Worm (Caenorhabditis elegans) whole organism, late embryonic: ENCODE results near the gene phat-6.

ENCODE experiments used
- C08G9.2 ChIP-seq: sonication (generic microtip); optimal IDR thresholded peaks from 2 replicates; lab custom pipeline; 2016; ENCODE audit warnings: mild to moderate bottlenecking, missing genetic modification characterization, moderate library complexity, missing compliant biosample characterization
- C38D4.7 ChIP-seq: fragments of 200-800 bp; sonication (Bioruptor generic); optimal IDR thresholded peaks from 2 replicates; lab custom pipeline; 2018; ENCODE audit warnings: mild to moderate bottlenecking, missing genetic modification characterization, moderate library complexity, missing compliant biosample characterization
- T23F11.4 ChIP-seq: fragments of 200-800 bp; sonication (Bioruptor generic); optimal IDR thresholded peaks from 2 replicates; lab custom pipeline; 2018; ENCODE audit warnings: mild to moderate bottlenecking, missing genetic modification characterization, missing compliant biosample characterization
- ceh-14 ChIP-seq: sonication (generic microtip); optimal IDR thresholded peaks from 2 replicates; lab custom pipeline; 2016; ENCODE audit warnings: missing genotype, missing genetic modification characterization, missing compliant biosample characterization
- ceh-19 ChIP-seq: fragments of 200-800 bp; sonication (Bioruptor generic); optimal IDR thresholded peaks from 2 replicates; lab custom pipeline; 2018; ENCODE audit warnings: mild to moderate bottlenecking, missing genetic modification characterization, missing compliant biosample characterization
- ceh-22 ChIP-seq: sonication (generic microtip); optimal IDR thresholded peaks from 2 replicates; lab custom pipeline; 2017; ENCODE audit warnings: missing biosample characterization, missing genetic modification characterization
- ceh-31 ChIP-seq: sonication (generic microtip); optimal IDR thresholded peaks from 2 replicates; lab custom pipeline; 2016; ENCODE audit warnings: missing genetic modification characterization, missing compliant biosample characterization
- ceh-34 ChIP-seq: sonication (generic microtip); optimal IDR thresholded peaks from 2 replicates; lab custom pipeline; 2016; ENCODE audit warnings: mild to moderate bottlenecking, missing genetic modification characterization, missing compliant biosample characterization
- ceh-45 ChIP-seq: fragments of 200-800 bp; sonication (Bioruptor generic); IDR thresholded peaks from 2 replicates; pipeline ENCODE4 v1.3.6; 2022; ENCODE audit warnings: missing genetic modification reagents, missing genetic modification characterization, missing compliant biosample characterization
- ceh-48 ChIP-seq: sonication (generic microtip); optimal IDR thresholded peaks from 2 replicates; lab custom pipeline; 2016; ENCODE audit warnings: missing genetic modification characterization, inconsistent platforms, missing compliant biosample characterization
- ceh-9 ChIP-seq: sonication (generic microtip); optimal IDR thresholded peaks from 2 replicates; lab custom pipeline; 2016; ENCODE audit warnings: mild to moderate bottlenecking, missing genetic modification characterization, inconsistent platforms, missing compliant biosample characterization
- che-1 ChIP-seq: sonication (generic microtip); optimal IDR thresholded peaks from 2 replicates; lab custom pipeline; 2016; ENCODE audit warnings: mild to moderate bottlenecking, missing genetic modification characterization, missing compliant biosample characterization
- dve-1 ChIP-seq: sonication (generic microtip); optimal IDR thresholded peaks from 2 replicates; lab custom pipeline; 2017; ENCODE audit warnings: antibody characterized with exemption, mild to moderate bottlenecking, missing genetic modification characterization, missing compliant biosample characterization
- elt-4 ChIP-seq: sonication (generic microtip); optimal IDR thresholded peaks from 2 replicates; lab custom pipeline; 2016; ENCODE audit warnings: missing genetic modification characterization, missing compliant biosample characterization
- fkh-10 ChIP-seq: fragments of 150-350 bp; optimal IDR thresholded peaks from 2 replicates; lab custom pipeline; 2014; ENCODE audit warnings: missing biosample characterization, missing genetic modification reagents, missing genetic modification characterization
- gmeb-2 ChIP-seq: sonication (generic microtip); optimal IDR thresholded peaks from 2 replicates; lab custom pipeline; 2016; ENCODE audit warnings: missing genetic modification characterization, inconsistent platforms, missing compliant biosample characterization
- hlh-30 ChIP-seq: sonication (generic microtip); optimal IDR thresholded peaks from 2 replicates; lab custom pipeline; 2017; ENCODE audit warnings: antibody characterized with exemption, missing genetic modification characterization, missing compliant biosample characterization; ENCODE audit not compliant: insufficient read depth
- hlh-6 ChIP-seq: sonication (generic microtip); optimal IDR thresholded peaks from 2 replicates; lab custom pipeline; 2016; ENCODE audit warnings: missing genotype, missing genetic modification characterization, missing compliant biosample characterization
- lim-6 ChIP-seq: sonication (generic microtip); optimal IDR thresholded peaks from 2 replicates; lab custom pipeline; 2016; ENCODE audit warnings: missing genetic modification characterization, missing compliant biosample characterization
- lin-11 ChIP-seq: fragments of 200-800 bp; sonication (Bioruptor generic); optimal IDR thresholded peaks from 2 replicates; lab custom pipeline; 2018; ENCODE audit warnings: mild to moderate bottlenecking, missing genetic modification characterization, missing compliant biosample characterization
- mec-3 ChIP-seq: sonication (generic microtip); optimal IDR thresholded peaks from 2 replicates; lab custom pipeline; 2016; ENCODE audit warnings: borderline replicate concordance, missing genetic modification characterization, missing compliant biosample characterization
- nfya-1 ChIP-seq: sonication (generic microtip); optimal IDR thresholded peaks from 2 replicates; lab custom pipeline; 2017; ENCODE audit warnings: missing genetic modification characterization, mild to moderate bottlenecking, missing compliant biosample characterization, antibody characterized with exemption, moderate library complexity
- nhr-11 ChIP-seq: fragments of 150-350 bp; optimal IDR thresholded peaks from 2 replicates; lab custom pipeline; 2014; ENCODE audit warnings: missing biosample characterization, missing genetic modification characterization
- npax-4 ChIP-seq: sonication (generic microtip); optimal IDR thresholded peaks from 2 replicates; lab custom pipeline; 2016; ENCODE audit warnings: missing genetic modification characterization, missing compliant biosample characterization
- odd-2 ChIP-seq: sonication (generic microtip); optimal IDR thresholded peaks from 2 replicates; lab custom pipeline; 2017; ENCODE audit warnings: antibody characterized with exemption, mild to moderate bottlenecking, missing genetic modification characterization, missing compliant biosample characterization
- pag-3 ChIP-seq: sonication (generic microtip); optimal IDR thresholded peaks from 2 replicates; lab custom pipeline; 2016; ENCODE audit warnings: missing compliant biosample characterization, missing genetic modification characterization, borderline replicate concordance
- pax-1 ChIP-seq: fragments of 150-350 bp; optimal IDR thresholded peaks from 2 replicates; lab custom pipeline; 2014; ENCODE audit warnings: missing biosample characterization, missing genetic modification characterization
- pha-4 ChIP-seq: fragments of 150-350 bp; optimal IDR thresholded peaks from 2 replicates; lab custom pipeline; 2018; ENCODE audit warnings: missing biosample characterization, missing genetic modification reagents, missing genetic modification characterization
- pqm-1 ChIP-seq: sonication (generic microtip); optimal IDR thresholded peaks from 2 replicates; lab custom pipeline; 2016; ENCODE audit warnings: missing genetic modification characterization, missing compliant biosample characterization
- pros-1 ChIP-seq: fragments of 150-350 bp; optimal IDR thresholded peaks from 2 replicates; lab custom pipeline; 2014; ENCODE audit warnings: missing biosample characterization, missing genetic modification reagents, missing genetic modification characterization
- rnt-1 ChIP-seq: sonication (generic microtip); optimal IDR thresholded peaks from 2 replicates; lab custom pipeline; 2016; ENCODE audit warnings: missing genetic modification characterization, missing compliant biosample characterization
- unc-42 ChIP-seq: sonication (generic microtip); optimal IDR thresholded peaks from 2 replicates; lab custom pipeline; 2016; ENCODE audit warnings: missing genotype, missing genetic modification characterization, missing compliant biosample characterization
- unc-55 ChIP-seq: sonication (generic microtip); optimal IDR thresholded peaks from 2 replicates; lab custom pipeline; 2017; ENCODE audit warnings: missing biosample characterization, missing genetic modification reagents, missing genetic modification characterization

Gene phat-6

DNA sequence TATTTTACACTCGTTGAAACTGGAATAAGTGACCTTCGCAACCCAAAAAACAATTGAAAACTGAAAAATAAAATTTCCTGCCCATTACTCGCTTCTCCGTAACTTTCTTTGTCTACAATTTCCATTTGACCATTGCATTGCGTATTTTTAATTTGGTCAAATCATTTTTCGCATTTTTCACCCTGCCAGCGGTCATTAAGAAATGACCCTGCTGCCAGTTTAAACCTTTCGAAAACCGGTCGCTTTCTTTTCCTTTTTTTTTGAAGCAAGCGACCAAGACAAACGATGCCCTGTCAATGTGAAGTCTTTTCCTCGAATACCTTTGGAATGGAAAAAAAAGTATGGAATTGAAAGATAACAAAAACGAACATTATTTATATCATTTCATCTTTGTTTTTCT, 33.3 kb downstream of the phat-6 start:
- no peak for TF ChIP-seq ceh-22
- TF ChIP-seq lim-6 (tag; lab: Kevin White, UChicago) = no peak
- TF ChIP-seq npax-4 (tag; lab: Kevin White, UChicago) = no peak
- no peak for TF ChIP-seq rnt-1 (tag; lab: Kevin White, UChicago)
- no peak for TF ChIP-seq ceh-48 (tag; lab: Kevin White, UChicago)
- no peak for TF ChIP-seq ceh-45
- no peak for TF ChIP-seq che-1 (tag; lab: Kevin White, UChicago)
- TF ChIP-seq unc-55 (GFP tag; lab: Kevin White, UChicago) = no peak

DNA sequence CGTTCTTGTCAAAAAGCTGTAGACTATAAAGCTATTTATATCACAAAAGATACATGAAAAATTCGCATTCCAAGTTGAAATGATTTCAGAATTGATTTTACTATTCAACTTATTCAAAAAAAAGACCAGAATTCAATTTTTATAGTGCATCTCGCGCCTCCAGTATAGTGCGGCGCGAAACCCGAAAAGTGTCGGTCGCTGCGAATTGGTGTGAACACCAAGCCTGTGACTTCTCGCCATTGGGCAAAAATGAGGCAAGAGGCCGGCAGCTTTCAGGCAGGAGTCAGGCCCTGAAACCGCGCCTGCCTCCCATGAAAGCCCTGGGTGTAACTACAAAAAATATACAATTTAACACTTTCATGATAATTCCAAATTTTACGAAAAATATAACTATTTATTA, 34.8 kb downstream of the phat-6 start:
- TF ChIP-seq unc-55 (GFP tag; lab: Kevin White, UChicago) = no peak
- TF ChIP-seq hlh-6 (tag; lab: Kevin White, UChicago) = no peak
- TF ChIP-seq elt-4 (tag; lab: Kevin White, UChicago) = no peak
- TF ChIP-seq pag-3 = no peak
- TF ChIP-seq ceh-19 = no peak
- no peak for TF ChIP-seq pha-4
- no peak for TF ChIP-seq mec-3 (tag; lab: Kevin White, UChicago)
- no peak for TF ChIP-seq T23F11.4 (GFP tag; lab: Kevin White, UChicago)

DNA sequence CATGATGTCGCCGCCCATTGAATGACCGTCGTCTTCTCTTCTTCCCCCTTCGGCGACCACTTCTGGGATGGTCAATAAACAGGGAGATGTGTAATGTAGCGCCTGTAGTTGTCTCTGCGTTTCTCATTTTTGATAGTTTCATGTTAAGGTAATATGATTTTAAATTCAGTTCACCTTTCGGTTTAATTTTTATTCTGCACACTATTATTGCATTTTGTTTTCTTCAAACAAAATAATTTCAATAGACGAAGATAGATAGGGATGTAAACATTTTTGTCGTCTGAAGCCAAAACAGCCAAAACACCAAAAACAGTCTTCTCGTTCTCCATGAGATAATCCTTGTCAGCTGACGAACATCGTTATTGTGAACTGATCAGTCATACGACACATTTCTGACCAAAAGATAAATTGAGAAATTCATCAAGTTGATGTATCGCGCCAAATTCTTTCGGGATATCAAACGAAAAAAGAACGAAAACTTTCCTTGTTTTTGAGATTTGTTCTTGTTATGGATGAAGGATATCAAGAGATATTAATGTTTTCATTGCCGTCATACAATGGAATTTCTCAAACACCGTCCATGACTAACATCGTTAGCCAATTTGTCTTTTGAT, 35.4 kb downstream of the phat-6 start, which contains the start of gene C11G10.1:
C11G10.1 (minus strand) TSS at position 51 of the 614 bp plus-strand sequence.
- TF ChIP-seq pqm-1 (tag; lab: Kevin White, UChicago) (no peak), ceh-34 (tag; lab: Kevin White, UChicago) (no peak), dve-1 (tag; lab: Kevin White, UChicago) (no peak), fkh-10 (no peak), pax-1 (no peak), ceh-9 (tag; lab: Kevin White, UChicago) (no peak), npax-4 (tag; lab: Kevin White, UChicago) (no peak), odd-2 (no peak), unc-55 (GFP tag; lab: Kevin White, UChicago) (no peak), nfya-1 (tag; lab: Kevin White, UChicago) (no peak)

DNA sequence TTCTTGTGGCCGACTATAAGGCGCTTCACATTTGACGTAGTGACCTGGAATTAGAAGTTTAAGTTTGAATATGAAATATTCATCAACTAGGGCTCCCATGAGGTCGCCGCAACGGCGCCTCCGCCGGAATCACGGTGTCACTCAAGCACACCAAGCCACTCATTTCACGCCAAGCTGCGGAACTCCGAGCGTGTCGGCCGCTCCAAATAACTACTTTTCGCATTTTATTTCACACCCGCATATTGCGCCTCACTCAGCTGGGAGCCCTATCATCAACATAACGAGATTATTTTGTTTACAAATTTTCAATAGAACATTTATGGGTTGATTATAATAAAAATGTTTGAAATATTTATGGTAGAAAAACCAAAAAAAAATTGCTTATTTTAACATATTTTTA, 36.3 kb downstream of the phat-6 start:
- TF ChIP-seq gmeb-2 (tag; lab: Kevin White, UChicago) (no peak), lin-11 (tag; lab: Kevin White, UChicago) (no peak), nhr-11 (tag; lab: Kevin White, UChicago) (no peak), C38D4.7 (GFP tag; lab: Kevin White, UChicago) (no peak), mec-3 (tag; lab: Kevin White, UChicago) (no peak), hlh-30 (tag; lab: Kevin White, UChicago) (no peak), pax-1 (no peak), pros-1 (tag; lab: Kevin White, UChicago) (no peak), elt-4 (tag; lab: Kevin White, UChicago) (no peak), pha-4 (no peak), unc-55 (GFP tag; lab: Kevin White, UChicago) (no peak), ceh-31 (tag; lab: Kevin White, UChicago) (no peak), ceh-19 (no peak)

DNA sequence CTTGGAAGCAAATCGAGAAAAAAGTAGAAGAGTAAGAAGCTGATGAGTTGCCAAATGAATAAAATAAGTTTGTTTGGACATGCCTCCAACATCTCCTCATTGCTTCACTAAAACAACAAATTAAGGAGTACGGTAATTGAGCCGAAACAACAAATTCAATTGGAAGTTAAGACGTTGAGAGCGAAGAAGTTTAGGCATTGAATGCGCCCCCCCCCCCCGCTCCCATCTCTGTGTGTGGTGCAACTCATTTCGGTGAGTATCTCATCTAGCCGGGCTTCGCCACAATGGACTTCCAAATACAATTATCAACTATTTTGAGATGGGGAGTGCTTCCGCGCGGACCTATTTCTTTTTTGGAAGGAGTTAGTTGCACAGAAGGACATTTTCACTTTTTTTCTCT, 39.1 kb downstream of the phat-6 start:
- peak; percentile 94 for TF ChIP-seq unc-42 (tag; lab: Kevin White, UChicago)
- no peak for TF ChIP-seq ceh-14 (tag; lab: Kevin White, UChicago)
- no peak for TF ChIP-seq pqm-1 (tag; lab: Kevin White, UChicago)
- no peak for TF ChIP-seq C08G9.2
- TF ChIP-seq pha-4 = no peak
- peak; percentile 74 for TF ChIP-seq ceh-31 (tag; lab: Kevin White, UChicago)
- TF ChIP-seq npax-4 (tag; lab: Kevin White, UChicago) = no peak
- TF ChIP-seq gmeb-2 (tag; lab: Kevin White, UChicago) = no peak
